Worm (Caenorhabditis elegans): Measurements from ENCODE around the gene C16D2.1.

The C16D2.1 gene

DNA sequence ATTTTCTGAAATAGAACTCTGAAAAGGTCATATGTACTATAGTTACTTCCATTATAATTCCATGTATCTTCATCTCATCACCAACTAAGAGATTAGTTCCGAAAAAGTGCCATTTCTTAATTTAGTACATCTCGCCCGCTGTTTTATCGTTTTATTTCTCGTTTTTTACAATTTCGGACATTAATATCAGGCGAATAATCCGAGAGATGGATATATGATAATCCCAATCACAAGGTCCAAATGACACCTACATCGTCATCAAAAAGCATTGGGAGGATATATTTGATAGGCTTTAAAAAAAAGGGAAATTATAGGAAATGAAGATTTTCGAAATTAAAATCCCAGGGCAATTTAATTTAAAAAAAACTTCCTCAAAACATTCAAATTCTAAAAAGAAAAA, 11.1 kb upstream of the C16D2.1 start:
- TF ChIP-seq lsy-2 (tag; optimal IDR thresholded peaks at IDR 0.05) = no peak
- no peak for TF ChIP-seq unc-62 (GFP tag; optimal IDR thresholded peaks at IDR 0.05)
- no peak for TF ChIP-seq unc-86 (tag; optimal IDR thresholded peaks at IDR 0.05)
- peak; percentile 40 for TF ChIP-seq pax-3 (tag; optimal IDR thresholded peaks at IDR 0.05)
- TF ChIP-seq efl-1 (optimal IDR thresholded peaks at IDR 0.05) = no peak
- TF ChIP-seq efl-1 (GFP tag; optimal IDR thresholded peaks at IDR 0.05 in 1 of 2) = peak in 1 of 2 experiments; percentile 51
- TF ChIP-seq egl-13 (tag; optimal IDR thresholded peaks at IDR 0.05) = peak; percentile 5
- TF ChIP-seq sox-4 (tag; optimal IDR thresholded peaks at IDR 0.05) = peak; percentile 28
- peak; percentile 8 for TF ChIP-seq nhr-47 (tag; optimal IDR thresholded peaks at IDR 0.05)
- peak; percentile 93 for TF ChIP-seq dsc-1 (tag; optimal IDR thresholded peaks at IDR 0.05)
- peak; percentile 56 for TF ChIP-seq fkh-8 (tag; optimal IDR thresholded peaks at IDR 0.05)
- TF ChIP-seq ztf-4 (tag; optimal IDR thresholded peaks at IDR 0.05) = no peak

DNA sequence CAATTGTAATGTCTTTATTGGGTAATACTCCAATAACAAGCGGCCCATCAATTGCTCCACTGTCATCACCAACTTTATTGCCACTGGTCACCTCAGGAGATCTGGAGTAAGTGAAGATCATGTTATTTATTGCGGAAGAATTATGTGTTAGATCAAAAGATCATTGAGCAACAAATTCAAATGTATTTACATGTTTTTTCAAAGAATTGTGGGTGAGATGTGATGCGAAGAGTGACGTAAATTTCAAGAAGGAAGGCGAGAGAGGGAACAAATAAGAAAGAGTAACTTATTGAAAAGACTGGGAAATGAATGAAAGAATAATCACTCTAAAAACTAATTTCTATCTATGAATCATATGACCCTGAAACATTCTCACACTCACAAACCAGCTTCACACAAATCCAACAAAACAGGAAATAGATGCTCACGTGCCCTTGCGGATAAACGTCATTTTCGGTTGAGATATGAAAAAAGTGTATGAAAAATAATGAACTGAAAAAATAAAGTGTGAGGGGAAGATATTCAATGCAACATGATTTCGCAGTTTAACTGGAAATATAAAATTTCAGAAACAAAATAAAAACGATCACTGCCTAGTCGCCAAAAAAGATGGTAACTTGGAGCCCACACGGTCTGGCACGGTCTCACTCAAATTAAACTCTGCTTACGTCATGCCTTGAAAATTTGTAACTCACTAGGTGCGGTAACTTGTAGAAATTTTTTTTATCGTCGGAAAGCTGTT, 10.5 kb upstream of the C16D2.1 start:
- TF ChIP-seq irx-1 (tag; optimal IDR thresholded peaks at IDR 0.05) (no peak), nhr-71 (tag; optimal IDR thresholded peaks at IDR 0.05) (peak; percentile 47), lin-14 (GFP tag; optimal IDR thresholded peaks at IDR 0.05) (peak; percentile 55), fkh-10 (GFP tag; optimal IDR thresholded peaks at IDR 0.05) (peak; percentile 8), nhr-47 (tag; optimal IDR thresholded peaks at IDR 0.05) (peak; percentile 53), dsc-1 (tag; optimal IDR thresholded peaks at IDR 0.05) (peak; percentile 42), unc-62 (GFP tag; optimal IDR thresholded peaks at IDR 0.05) (no peak), efl-1 (optimal IDR thresholded peaks at IDR 0.05) (no peak), efl-1 (GFP tag; optimal IDR thresholded peaks at IDR 0.05 in 1 of 2) (peak in 1 of 2 experiments; percentile 55), fkh-8 (tag; optimal IDR thresholded peaks at IDR 0.05) (peak; percentile 75), unc-86 (tag; optimal IDR thresholded peaks at IDR 0.05) (peak; percentile 57)

DNA sequence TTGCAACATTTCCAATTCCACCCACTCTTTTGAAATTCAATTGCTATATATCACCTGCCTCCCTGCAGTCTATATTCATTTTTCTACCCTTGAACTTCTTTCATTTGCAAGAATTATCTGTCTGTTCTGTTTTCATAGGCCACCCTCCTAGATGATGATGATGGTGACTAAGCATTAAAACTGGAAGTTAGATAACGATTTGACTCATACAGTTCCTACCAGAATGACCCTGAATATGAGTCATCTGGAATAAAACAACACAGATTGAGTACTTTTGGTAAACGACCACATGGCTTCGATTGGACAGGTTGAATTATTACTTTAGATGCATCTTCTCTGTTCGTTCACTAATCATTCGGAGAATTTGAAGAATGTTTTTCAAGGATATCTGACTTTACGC, 7.1 kb upstream of the C16D2.1 start:
- no peak for TF ChIP-seq ceh-63 (GFP tag; optimal IDR thresholded peaks at IDR 0.05)
- TF ChIP-seq nhr-85 (tag) = peak; percentile 69

DNA sequence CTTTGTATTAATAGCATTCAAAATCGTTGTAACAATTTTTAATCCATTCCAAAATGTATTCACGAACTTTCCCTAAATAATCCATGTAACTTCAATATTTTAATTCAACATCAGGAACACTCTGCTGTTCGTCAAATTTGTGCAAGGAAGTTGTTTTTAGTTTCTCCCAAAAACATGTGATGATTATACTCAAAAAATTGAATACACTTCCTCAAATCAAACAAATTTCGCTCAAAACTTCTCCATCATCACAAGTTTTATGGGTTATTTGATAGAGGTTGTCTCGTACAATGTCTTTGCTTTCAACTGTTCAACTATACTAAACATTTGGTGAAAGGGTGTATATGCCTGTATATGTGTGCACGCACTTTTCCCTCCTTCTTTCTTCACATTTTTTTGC, 6.5 kb upstream of the C16D2.1 start:
- no peak for TF ChIP-seq mef-2 (tag; optimal IDR thresholded peaks at IDR 0.05)
- TF ChIP-seq ceh-63 (GFP tag; optimal IDR thresholded peaks at IDR 0.05) = no peak
- TF ChIP-seq nhr-71 (tag; optimal IDR thresholded peaks at IDR 0.05) = no peak

DNA sequence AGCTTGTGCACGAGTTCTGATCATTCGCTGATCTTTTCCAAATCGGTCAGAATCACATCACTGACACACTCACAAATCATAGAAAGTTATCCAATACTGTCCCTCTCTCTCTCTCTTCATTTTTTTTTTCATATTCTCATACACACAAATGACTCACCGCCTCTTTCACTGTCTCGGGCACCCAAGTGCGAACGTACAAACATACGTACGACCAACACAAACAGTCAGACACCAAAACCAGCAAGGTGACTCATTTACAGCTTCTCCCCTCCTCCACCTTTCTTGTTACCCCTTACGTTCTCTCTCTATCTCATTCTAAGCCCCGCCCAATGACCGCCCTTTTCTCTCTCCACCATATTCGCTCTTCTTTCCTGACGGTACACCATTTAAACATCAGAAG, 4.5 kb upstream of the C16D2.1 start:
- TF ChIP-seq isw-1 (GFP tag; IDR thresholded peaks at IDR 0.05) = no peak
- TF ChIP-seq hlh-4 (tag; optimal IDR thresholded peaks at IDR 0.05) = no peak
- TF ChIP-seq blmp-1 (tag; optimal IDR thresholded peaks at IDR 0.05) = no peak
- no peak for TF ChIP-seq C34B4.2 (tag; optimal IDR thresholded peaks at IDR 0.05)
- no peak for TF ChIP-seq unc-98 (GFP tag; IDR thresholded peaks at IDR 0.05)
- TF ChIP-seq unc-62 (GFP tag; optimal IDR thresholded peaks at IDR 0.05) = no peak
- TF ChIP-seq nhr-19 (GFP tag; conservative IDR thresholded peaks at IDR 0.05) = no peak
- TF ChIP-seq C16A3.4 (tag; optimal IDR thresholded peaks at IDR 0.05) = no peak
- TF ChIP-seq F16B12.6 (tag; optimal IDR thresholded peaks at IDR 0.05) = no peak

DNA sequence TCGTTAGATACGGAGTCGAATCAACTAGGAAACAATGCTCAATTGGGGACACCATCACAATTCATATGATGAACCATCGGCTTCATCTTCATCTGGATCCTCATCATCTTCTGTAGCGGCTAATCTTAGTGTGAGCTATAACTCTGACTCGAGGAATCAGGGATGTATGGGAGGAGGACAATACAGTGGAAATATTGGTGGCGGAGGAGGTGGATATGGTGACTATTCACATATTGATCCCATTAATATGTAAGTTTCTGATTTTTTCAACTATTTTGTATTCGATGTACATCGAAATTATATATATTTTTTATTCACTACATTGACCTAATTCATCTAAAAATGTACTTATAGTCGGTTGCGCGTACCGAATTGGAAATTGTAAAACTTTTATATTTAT, 4.1 kb upstream of the C16D2.1 start:
- TF ChIP-seq grh-1 (GFP tag; IDR thresholded peaks at IDR 0.05) (no peak), efl-1 (optimal IDR thresholded peaks at IDR 0.05) (no peak), efl-1 (GFP tag; optimal IDR thresholded peaks at IDR 0.05 in 1 of 2) (peak in 1 of 2 experiments; percentile 20), unc-86 (tag; optimal IDR thresholded peaks at IDR 0.05) (no peak), nhr-11 (tag; optimal IDR thresholded peaks at IDR 0.05) (no peak)

DNA sequence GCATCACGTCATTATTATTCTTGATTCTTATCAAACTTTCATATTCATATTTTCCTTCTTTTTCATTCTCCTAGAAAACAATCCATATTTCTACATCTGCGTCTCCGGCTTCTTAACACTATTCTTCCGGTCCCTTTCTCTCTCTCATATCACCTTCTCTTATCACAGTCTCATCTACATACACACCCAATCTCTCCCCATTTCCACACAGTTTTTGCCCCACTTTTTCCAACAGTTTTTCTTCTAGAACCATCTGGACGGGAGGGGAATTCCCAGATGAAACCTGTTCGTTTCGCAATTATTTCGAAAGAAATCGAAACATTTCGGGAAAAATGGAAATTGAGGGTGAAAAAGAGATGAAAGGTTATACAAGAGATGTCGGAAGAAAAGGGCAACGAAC, 3.3 kb upstream of the C16D2.1 start:
- TF ChIP-seq nhr-20 (tag; optimal IDR thresholded peaks at IDR 0.05) (peak; percentile 39), lin-35 (GFP tag; optimal IDR thresholded peaks at IDR 0.05) (peak in 1 of 2 experiments; percentile 57), nhr-77 (tag; optimal IDR thresholded peaks at IDR 0.05) (peak; percentile 27), egl-13 (tag; optimal IDR thresholded peaks at IDR 0.05) (no peak), lir-3 (tag; optimal IDR thresholded peaks at IDR 0.05; ENCODE audit: poor library complexity) (no peak), unc-130 (tag; optimal IDR thresholded peaks at IDR 0.05) (no peak), unc-86 (tag; optimal IDR thresholded peaks at IDR 0.05) (no peak), nhr-85 (tag) (peak; percentile 75), mep-1 (tag; optimal IDR thresholded peaks at IDR 0.05) (peak; percentile 68), nhr-90 (tag; optimal IDR thresholded peaks at IDR 0.05; ENCODE audit: poor library complexity) (peak; percentile 7), snu-23 (GFP tag; optimal IDR thresholded peaks at IDR 0.05) (peak; percentile 19), elt-2 (tag; optimal IDR thresholded peaks at IDR 0.05) (peak; percentile 79), ceh-82 (tag; optimal IDR thresholded peaks at IDR 0.05) (peak in 1 of 3 experiments; percentile 22), skn-1 (tag; optimal IDR thresholded peaks at IDR 0.05) (peak; percentile 80), grh-1 (GFP tag; IDR thresholded peaks at IDR 0.05) (peak; percentile 50), lin-14 (GFP tag; optimal IDR thresholded peaks at IDR 0.05) (peak; percentile 48)

Measured in whole organism, L1 larva.